Worm (Caenorhabditis elegans) whole organism, L3 larva: ENCODE results near the gene F58F9.4.
A peak's percentile ranks its signal among the peaks of the same experiment; 100 is the strongest.

Experiments used
- R02D3.7 ChIP-seq: fragments of 150-350 bp; optimal IDR thresholded peaks from 2 replicates; lab custom pipeline; 2014; ENCODE audit warnings: missing biosample characterization, missing genetic modification characterization
- aly-2 ChIP-seq: fragments of 150-350 bp; optimal IDR thresholded peaks from 2 replicates; lab custom pipeline; 2014; ENCODE audit warnings: missing biosample characterization, missing genetic modification characterization
- ama-1 ChIP-seq: fragments of 150-350 bp; optimal IDR thresholded peaks from 2 replicates; lab custom pipeline; 2018
- ceh-16 ChIP-seq: sonication (generic microtip); optimal IDR thresholded peaks from 2 replicates; lab custom pipeline; 2017; ENCODE audit warnings: missing biosample characterization, missing genetic modification characterization
- ceh-28 ChIP-seq: fragments of 150-350 bp; optimal IDR thresholded peaks from 2 replicates; lab custom pipeline; 2014; ENCODE audit warnings: missing biosample characterization, missing genetic modification reagents, missing genetic modification characterization
- ceh-82 ChIP-seq: fragments of 150-350 bp; optimal IDR thresholded peaks from 2 replicates; lab custom pipeline; 2014; ENCODE audit warnings: missing biosample characterization, missing genetic modification characterization
- daf-12 ChIP-seq: fragments of 150-350 bp; optimal IDR thresholded peaks from 2 replicates; lab custom pipeline; 2014; ENCODE audit warnings: missing biosample characterization, missing genetic modification reagents, missing genetic modification characterization
- egl-5 ChIP-seq: fragments of 150-350 bp; optimal IDR thresholded peaks from 2 replicates; lab custom pipeline; 2017; ENCODE audit warnings: missing biosample characterization, missing genetic modification reagents, missing genetic modification characterization, inconsistent platforms
- elt-2 ChIP-seq: sonication (generic microtip); optimal IDR thresholded peaks from 2 replicates; lab custom pipeline; 2016; ENCODE audit warnings: missing genetic modification reagents, mild to moderate bottlenecking, missing genetic modification characterization, missing compliant biosample characterization
- eor-1 ChIP-seq, 2 experiments: fragments of 150-350 bp; optimal IDR thresholded peaks; 2 replicates each; lab custom pipeline; 2014 to 2018; ENCODE audit warnings: missing biosample characterization in 2 of 2, missing genetic modification characterization in 2 of 2
- fkh-10 ChIP-seq: sonication (generic microtip); optimal IDR thresholded peaks from 2 replicates; lab custom pipeline; 2017; ENCODE audit warnings: missing biosample characterization, missing genetic modification reagents, missing genetic modification characterization
- fkh-2 ChIP-seq: fragments of 150-350 bp; optimal IDR thresholded peaks from 2 replicates; lab custom pipeline; 2014; ENCODE audit warnings: missing biosample characterization, missing genetic modification reagents, missing genetic modification characterization
- fos-1 ChIP-seq: fragments of 150-350 bp; optimal IDR thresholded peaks from 2 replicates; lab custom pipeline; 2014; ENCODE audit warnings: missing biosample characterization, missing genetic modification characterization
- lsy-12 ChIP-seq: sonication (generic microtip); optimal IDR thresholded peaks from 2 replicates; lab custom pipeline; 2016; ENCODE audit warnings: mild to moderate bottlenecking, missing genetic modification characterization, missing compliant biosample characterization
- mdl-1 ChIP-seq: fragments of 150-350 bp; optimal IDR thresholded peaks from 2 replicates; lab custom pipeline; 2014; ENCODE audit warnings: missing biosample characterization, missing genetic modification characterization
- mml-1 ChIP-seq: fragments of 150-350 bp; sonication (generic microtip); optimal IDR thresholded peaks from 3 replicates; lab custom pipeline; 2014; ENCODE audit warnings: missing biosample characterization, missing genetic modification characterization
- nfya-1 ChIP-seq: sonication (generic microtip); optimal IDR thresholded peaks from 2 replicates; lab custom pipeline; 2017; ENCODE audit warnings: missing genetic modification characterization, mild to moderate bottlenecking, missing compliant biosample characterization, antibody characterized with exemption, moderate library complexity; ENCODE audit not compliant: insufficient read depth
- nhr-23 ChIP-seq: fragments of 150-350 bp; optimal IDR thresholded peaks from 2 replicates; lab custom pipeline; 2014; ENCODE audit warnings: missing biosample characterization, missing genetic modification reagents, missing genetic modification characterization
- nhr-25 ChIP-seq: sonication (generic microtip); optimal IDR thresholded peaks from 2 replicates; lab custom pipeline; 2017; ENCODE audit warnings: missing biosample characterization, missing genetic modification characterization
- nhr-28 ChIP-seq: fragments of 150-350 bp; optimal IDR thresholded peaks from 2 replicates; lab custom pipeline; 2014; ENCODE audit warnings: missing biosample characterization, missing genetic modification characterization
- nhr-43 ChIP-seq: sonication (generic microtip); optimal IDR thresholded peaks from 2 replicates; lab custom pipeline; 2016; ENCODE audit warnings: mild to moderate bottlenecking, missing genetic modification characterization, missing compliant biosample characterization; ENCODE audit not compliant: poor library complexity, severe bottlenecking
- nhr-67 ChIP-seq: fragments of 150-350 bp; optimal IDR thresholded peaks from 2 replicates; lab custom pipeline; 2014; ENCODE audit warnings: missing biosample characterization, missing genetic modification characterization
- nhr-76 ChIP-seq: fragments of 150-350 bp; sonication (generic microtip); optimal IDR thresholded peaks from 5 replicates; lab custom pipeline; 2014; ENCODE audit warnings: missing biosample characterization, missing genetic modification characterization
- nhr-77 ChIP-seq: fragments of 150-350 bp; optimal IDR thresholded peaks from 2 replicates; lab custom pipeline; 2014; ENCODE audit warnings: missing biosample characterization, missing genetic modification characterization
- pha-4 ChIP-seq: fragments of 150-350 bp; optimal IDR thresholded peaks from 2 replicates; lab custom pipeline; 2014; ENCODE audit warnings: missing biosample characterization, missing genetic modification reagents, missing genetic modification characterization
- pqm-1 ChIP-seq: fragments of 150-350 bp; optimal IDR thresholded peaks from 2 replicates; lab custom pipeline; 2017; ENCODE audit warnings: missing biosample characterization, missing genetic modification characterization, inconsistent platforms
- sea-2 ChIP-seq: fragments of 150-350 bp; sonication (generic microtip); optimal IDR thresholded peaks from 4 replicates; lab custom pipeline; 2014; ENCODE audit warnings: missing biosample characterization, missing genetic modification reagents, missing genetic modification characterization
- skn-1 ChIP-seq: fragments of 150-350 bp; optimal IDR thresholded peaks from 2 replicates; lab custom pipeline; 2014; ENCODE audit warnings: missing biosample characterization, missing genetic modification characterization
- snpc-4 ChIP-seq: fragments of 150-350 bp; optimal IDR thresholded peaks from 2 replicates; lab custom pipeline; 2014; ENCODE audit warnings: missing biosample characterization, missing genetic modification characterization
- tbx-2 ChIP-seq: sonication (generic microtip); optimal IDR thresholded peaks from 2 replicates; lab custom pipeline; 2016; ENCODE audit warnings: mild to moderate bottlenecking, missing genetic modification characterization, missing compliant biosample characterization
- unc-39 ChIP-seq: sonication (generic microtip); optimal IDR thresholded peaks from 4 replicates; lab custom pipeline; 2017; ENCODE audit warnings: missing biosample characterization, missing genetic modification characterization
- zag-1 ChIP-seq: fragments of 150-350 bp; optimal IDR thresholded peaks from 2 replicates; lab custom pipeline; 2014; ENCODE audit warnings: missing biosample characterization, missing genetic modification characterization
- ztf-11 ChIP-seq: fragments of 150-350 bp; optimal IDR thresholded peaks from 2 replicates; lab custom pipeline; 2014; ENCODE audit warnings: missing biosample characterization, missing genetic modification characterization
- ztf-4 ChIP-seq: fragments of 150-350 bp; optimal IDR thresholded peaks from 2 replicates; lab custom pipeline; 2014; ENCODE audit warnings: missing biosample characterization, missing genetic modification characterization

Gene F58F9.4

DNA sequence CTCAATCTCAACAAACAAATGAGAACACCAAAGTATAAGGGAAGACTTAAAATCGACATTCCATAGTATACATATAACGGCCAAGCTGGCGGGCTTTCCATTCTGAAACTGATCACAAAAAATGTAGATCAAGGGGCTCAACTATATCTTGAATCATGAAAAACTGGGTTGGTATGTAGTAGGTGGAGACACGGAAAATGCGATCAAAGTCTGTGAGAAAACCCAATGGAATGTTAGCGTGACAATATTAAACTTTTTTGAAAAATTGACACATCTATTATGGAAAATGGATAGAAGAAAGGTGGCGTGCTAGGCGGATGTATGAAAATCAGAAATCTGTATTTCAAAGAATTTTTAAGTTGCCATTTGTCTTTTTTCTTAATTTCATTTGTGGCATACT, 32.4 kb downstream of the F58F9.4 start, which contains the start of gene srv-28:
Gene srv-28, minus strand, starts transcription at position 101 of the 400 bp plus-strand sequence.
- TF ChIP-seq fkh-10 (no peak), R02D3.7 (no peak), mdl-1 (no peak), mml-1 (no peak), zag-1 (no peak), fkh-2 (tag; lab: Kevin White, UChicago) (no peak), daf-12 (tag; lab: Kevin White, UChicago) (no peak), nfya-1 (no peak), ama-1 (lab: Kevin White, UChicago) (no peak), sea-2 (GFP tag; lab: Kevin White, UChicago) (no peak), tbx-2 (no peak), nhr-23 (tag; lab: Kevin White, UChicago) (no peak), unc-39 (no peak), egl-5 (no peak), ceh-28 (tag; lab: Kevin White, UChicago) (no peak), nhr-28 (tag; lab: Kevin White, UChicago) (no peak), nhr-77 (tag; lab: Kevin White, UChicago) (no peak)

DNA sequence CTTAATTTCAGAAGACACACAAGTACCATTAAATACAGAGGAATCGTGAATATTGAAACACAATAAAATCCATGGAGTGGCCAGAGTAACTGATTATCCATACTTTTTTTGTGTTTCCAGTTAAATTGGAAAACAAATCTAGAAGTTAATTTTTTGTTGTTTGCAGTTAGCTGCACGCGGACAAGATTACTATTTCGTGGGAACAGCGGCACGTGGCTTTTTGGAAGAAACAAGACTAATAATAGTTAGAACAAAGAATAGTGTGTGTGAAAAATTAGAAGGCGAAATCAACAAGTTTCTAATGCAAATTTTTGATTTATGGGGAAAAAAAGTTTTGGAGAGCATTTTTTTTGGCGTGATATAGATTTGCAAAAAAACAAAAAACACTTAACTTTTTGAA, 35.7 kb downstream of the F58F9.4 start, which contains the start of gene srv-29:
Gene srv-29, minus strand, starts transcription at position 101 of the 400 bp plus-strand sequence.
- TF ChIP-seq ama-1 (lab: Kevin White, UChicago) (no peak), ceh-16 (no peak), fos-1 (no peak), pqm-1 (tag; lab: Kevin White, UChicago) (no peak)

- no peak for TF ChIP-seq skn-1 (tag; lab: Kevin White, UChicago)
- TF ChIP-seq lsy-12 (tag; lab: Kevin White, UChicago): no peak
- no peak for TF ChIP-seq nfya-1
- TF ChIP-seq elt-2 (tag; lab: Kevin White, UChicago): no peak
- no peak for TF ChIP-seq nhr-25
- TF ChIP-seq fos-1: no peak
- TF ChIP-seq daf-12 (tag; lab: Kevin White, UChicago): no peak
- no peak for TF ChIP-seq aly-2 (tag; lab: Kevin White, UChicago)
- no peak for TF ChIP-seq pha-4 (tag; lab: Kevin White, UChicago)
- no peak for TF ChIP-seq ztf-4 (tag; lab: Kevin White, UChicago)
- TF ChIP-seq nhr-67 (tag; lab: Kevin White, UChicago): no peak
- TF ChIP-seq nhr-28 (tag; lab: Kevin White, UChicago): no peak
- no peak for TF ChIP-seq egl-5
- no peak for TF ChIP-seq nhr-76 (tag; lab: Kevin White, UChicago)
- no peak for TF ChIP-seq mml-1
- TF ChIP-seq, all 47 proteins: peak for 0
Measured at ce11 chrIV:6269346-6269745, 38.5 kb downstream of the F58F9.4 start, which contains the start of gene srv-30. TSS of gene srv-30 (minus strand) at chrIV:6269446.

ce11 chrIV:6271923-6272322, 41.1 kb downstream of the F58F9.4 start, which contains the start of gene srv-31:
TSS of gene srv-31 (minus strand) at chrIV:6272023.
- TF ChIP-seq mdl-1 (no peak), nhr-25 (no peak), elt-2 (tag; lab: Kevin White, UChicago) (no peak), ceh-82 (tag; lab: Kevin White, UChicago) (no peak)

DNA sequence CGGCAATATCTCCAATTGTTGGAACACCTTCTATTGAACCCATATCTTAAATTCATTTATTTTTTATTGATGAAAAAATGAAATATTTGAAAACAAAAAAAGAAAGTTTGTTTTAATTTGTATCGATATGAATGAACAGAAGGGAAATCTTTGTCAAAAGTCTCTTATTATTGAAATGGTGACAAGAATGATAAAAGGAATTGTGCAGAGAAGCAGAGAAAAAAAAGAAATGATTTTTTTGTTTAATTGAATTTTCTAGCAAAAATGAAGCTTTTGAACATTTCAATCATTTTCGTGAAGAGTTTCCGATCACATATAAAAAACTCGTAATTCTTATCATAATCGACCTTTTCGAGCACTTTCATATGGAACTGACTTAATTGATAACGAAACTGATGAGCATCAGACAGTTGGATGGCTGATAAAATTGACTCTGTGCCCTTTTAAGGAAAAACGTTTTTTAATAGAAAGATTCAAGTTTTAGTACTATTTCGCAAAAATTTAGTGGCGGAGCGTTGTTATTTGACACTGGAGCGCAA, 44.9 kb downstream of the F58F9.4 start, which contains the start of the genes aat-4 and T13A10.1:
Gene aat-4, minus strand, starts transcription at position 51 of the 539 bp plus-strand sequence.
Gene T13A10.1, plus strand, starts transcription at position 411 of the 539 bp plus-strand sequence.
- TF ChIP-seq pqm-1 (tag; lab: Kevin White, UChicago) (peak; percentile 60), elt-2 (tag; lab: Kevin White, UChicago) (peak; percentile 85), unc-39 (no peak)

- TF ChIP-seq pha-4 (tag; lab: Kevin White, UChicago) (peak; percentile 72), nhr-43 (tag; lab: Kevin White, UChicago) (no peak), nhr-76 (tag; lab: Kevin White, UChicago) (no peak), fkh-10 (no peak), ztf-11 (tag; lab: Kevin White, UChicago) (no peak), eor-1 (tag; optimal IDR thresholded peaks at IDR 0.05; lab: Kevin White, UChicago) (no peak), mml-1 (no peak), snpc-4 (tag; lab: Kevin White, UChicago) (no peak)
Measured at ce11 chrIV:6279392-6279791, 48.6 kb downstream of the F58F9.4 start, which contains the start of gene sams-5. TSS of gene sams-5 (minus strand) at chrIV:6279522.
